Worm (Caenorhabditis elegans): Measurements from ENCODE around the gene ham-2.

Gene ham-2

DNA sequence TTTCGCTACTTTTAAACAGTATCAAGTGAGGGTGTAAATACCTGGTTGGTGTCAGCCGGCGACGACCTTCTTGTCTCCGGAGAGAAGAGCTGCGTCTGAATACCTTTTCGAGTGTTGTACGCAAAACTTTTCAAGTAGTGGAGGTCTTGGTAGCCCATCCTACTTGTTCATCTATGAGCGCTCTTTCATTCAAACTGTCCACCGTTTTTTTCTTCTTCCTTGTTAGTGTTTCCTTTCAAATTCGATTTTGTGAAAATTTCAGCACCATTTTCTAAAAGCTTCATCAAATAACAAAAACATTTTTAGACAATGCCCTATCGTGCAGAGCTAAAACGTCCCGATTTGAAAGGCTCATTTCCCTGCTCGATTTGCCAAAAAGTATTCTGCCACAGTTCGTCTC, at the start of gene ham-2:
Gene ham-2, plus strand, starts transcription at position 301 of the 400 bp plus-strand sequence.
- TF ChIP-seq ztf-29 (GFP tag; IDR thresholded peaks at IDR 0.05): no peak
- no peak for TF ChIP-seq med-1 (GFP tag; optimal IDR thresholded peaks at IDR 0.05; ENCODE audit: insufficient read depth)

DNA sequence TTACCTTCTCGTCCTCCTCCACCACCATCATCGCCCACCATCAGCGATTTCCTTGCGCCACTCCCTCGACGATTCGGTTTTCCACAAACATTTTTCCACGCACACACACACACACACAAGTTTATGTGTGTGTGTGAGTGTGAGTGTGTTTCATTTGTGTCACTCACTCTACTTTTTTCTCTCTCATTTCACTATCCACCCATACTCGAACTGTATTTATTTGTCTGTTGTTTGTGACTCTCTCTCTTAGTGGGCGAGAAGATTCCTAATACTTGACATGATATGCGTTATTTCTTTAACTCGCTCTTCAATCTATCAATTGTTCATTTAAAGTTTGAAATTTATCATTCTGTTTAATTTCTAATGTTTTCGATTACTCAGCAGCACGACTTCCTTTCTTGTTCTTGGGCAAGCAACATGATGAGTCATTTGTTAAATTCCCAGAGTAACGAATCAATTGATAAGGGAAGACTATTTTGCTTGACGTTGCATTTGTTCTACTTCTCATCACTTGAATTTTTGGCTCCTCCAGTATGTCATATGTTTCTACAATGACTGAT, 47.3 kb upstream of the ham-2 start:
- TF ChIP-seq T22C8.4 (GFP tag; IDR thresholded peaks at IDR 0.05): no peak
- no peak for TF ChIP-seq klf-2 (GFP tag; conservative IDR thresholded peaks at IDR 0.05)
- no peak for TF ChIP-seq tab-1 (GFP tag; IDR thresholded peaks at IDR 0.05)

DNA sequence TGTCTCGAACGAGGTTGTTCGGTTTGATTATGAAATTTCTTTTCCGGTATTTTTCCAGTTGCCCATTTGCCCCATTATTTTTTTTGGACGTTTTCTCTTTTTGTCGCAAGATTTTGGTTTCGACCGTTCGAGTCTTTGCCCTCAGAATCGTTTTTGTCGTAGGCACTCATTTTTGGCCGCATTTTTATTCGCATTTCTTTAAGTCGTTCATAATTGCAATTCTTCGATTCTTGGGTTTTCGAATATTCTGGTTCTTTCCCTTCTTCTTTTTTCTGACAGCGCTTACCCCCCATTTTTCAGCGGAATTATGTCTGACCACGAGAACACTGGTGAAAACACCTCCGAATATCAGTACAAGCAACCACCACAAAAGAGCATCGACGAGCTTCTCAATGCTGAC, 46.3 kb upstream of the ham-2 start, which contains the start of gene rhi-1:
Gene rhi-1, plus strand, starts transcription at position 301 of the 400 bp plus-strand sequence.
- TF ChIP-seq klf-2 (GFP tag; conservative IDR thresholded peaks at IDR 0.05) (no peak), ref-1 (GFP tag; conservative IDR thresholded peaks at IDR 0.05) (no peak), ztf-29 (GFP tag; IDR thresholded peaks at IDR 0.05) (no peak), T22C8.4 (GFP tag; IDR thresholded peaks at IDR 0.05) (no peak), med-1 (GFP tag; optimal IDR thresholded peaks at IDR 0.05; ENCODE audit: insufficient read depth) (no peak), tab-1 (GFP tag; IDR thresholded peaks at IDR 0.05) (no peak), cog-1 (tag; optimal IDR thresholded peaks at IDR 0.05) (no peak), flt-1 (GFP tag; IDR thresholded peaks at IDR 0.05) (no peak), ztf-23 (GFP tag; IDR thresholded peaks at IDR 0.05) (no peak)

DNA sequence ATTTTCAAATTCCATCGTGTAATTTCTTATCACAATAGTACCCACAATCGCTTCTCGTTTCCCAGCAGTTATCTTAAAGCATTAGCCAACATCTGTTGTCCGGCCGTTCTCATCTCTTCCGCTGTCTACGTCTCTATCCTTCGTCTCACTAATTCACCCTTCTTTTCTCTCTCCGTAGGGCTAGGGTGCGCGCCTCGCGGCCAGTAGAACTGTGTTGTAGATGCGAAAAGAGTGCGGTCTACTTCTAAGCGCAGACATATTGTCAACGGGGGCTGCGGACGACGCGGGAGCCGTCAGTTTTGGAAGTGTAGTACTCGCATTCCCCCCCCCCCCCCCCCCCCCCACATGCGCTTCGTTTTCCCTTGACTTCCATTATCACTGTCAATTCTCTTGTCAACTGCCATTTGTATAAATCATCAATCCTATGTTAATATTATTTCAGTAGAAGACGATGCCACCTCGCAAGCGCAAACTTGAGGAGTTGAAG, 40.8 kb upstream of the ham-2 start, which contains the start of gene spr-3:
Gene spr-3, plus strand, starts transcription at position 437 of the 487 bp plus-strand sequence.
- no peak for TF ChIP-seq ztf-29 (GFP tag; IDR thresholded peaks at IDR 0.05)
- no peak for TF ChIP-seq cog-1 (tag; optimal IDR thresholded peaks at IDR 0.05)
- no peak for TF ChIP-seq klf-2 (GFP tag; conservative IDR thresholded peaks at IDR 0.05)
- no peak for TF ChIP-seq med-1 (GFP tag; optimal IDR thresholded peaks at IDR 0.05; ENCODE audit: insufficient read depth)
- TF ChIP-seq T22C8.4 (GFP tag; IDR thresholded peaks at IDR 0.05): no peak
- no peak for TF ChIP-seq tab-1 (GFP tag; IDR thresholded peaks at IDR 0.05)
- TF ChIP-seq flt-1 (GFP tag; IDR thresholded peaks at IDR 0.05): no peak
- TF ChIP-seq ztf-23 (GFP tag; IDR thresholded peaks at IDR 0.05): no peak
- no peak for TF ChIP-seq ref-1 (GFP tag; conservative IDR thresholded peaks at IDR 0.05)

DNA sequence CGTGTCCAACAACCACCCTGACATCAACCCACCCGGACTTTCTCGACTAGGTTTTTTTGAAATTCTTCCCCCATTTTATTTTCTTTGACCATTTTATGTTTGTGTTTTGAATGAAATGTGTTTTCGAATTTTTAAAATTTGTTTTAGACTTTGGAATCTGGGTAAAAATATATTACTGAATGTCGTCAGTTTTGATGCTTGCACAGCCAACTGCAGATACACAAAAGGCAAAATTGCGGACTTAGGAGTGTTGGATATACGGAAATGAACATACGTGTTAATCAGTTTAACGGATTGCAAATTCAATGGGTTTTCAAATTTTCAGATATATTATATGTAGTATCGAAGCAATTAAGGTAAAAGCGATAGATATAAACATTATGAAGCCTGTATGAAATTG, 37.7 kb upstream of the ham-2 start:
- TF ChIP-seq med-1 (GFP tag; optimal IDR thresholded peaks at IDR 0.05; ENCODE audit: insufficient read depth) (no peak), ztf-29 (GFP tag; IDR thresholded peaks at IDR 0.05) (no peak), flt-1 (GFP tag; IDR thresholded peaks at IDR 0.05) (no peak), cog-1 (tag; optimal IDR thresholded peaks at IDR 0.05) (no peak), tab-1 (GFP tag; IDR thresholded peaks at IDR 0.05) (no peak), klf-2 (GFP tag; conservative IDR thresholded peaks at IDR 0.05) (no peak), ref-1 (GFP tag; conservative IDR thresholded peaks at IDR 0.05) (no peak), ztf-23 (GFP tag; IDR thresholded peaks at IDR 0.05) (no peak), T22C8.4 (GFP tag; IDR thresholded peaks at IDR 0.05) (no peak)

DNA sequence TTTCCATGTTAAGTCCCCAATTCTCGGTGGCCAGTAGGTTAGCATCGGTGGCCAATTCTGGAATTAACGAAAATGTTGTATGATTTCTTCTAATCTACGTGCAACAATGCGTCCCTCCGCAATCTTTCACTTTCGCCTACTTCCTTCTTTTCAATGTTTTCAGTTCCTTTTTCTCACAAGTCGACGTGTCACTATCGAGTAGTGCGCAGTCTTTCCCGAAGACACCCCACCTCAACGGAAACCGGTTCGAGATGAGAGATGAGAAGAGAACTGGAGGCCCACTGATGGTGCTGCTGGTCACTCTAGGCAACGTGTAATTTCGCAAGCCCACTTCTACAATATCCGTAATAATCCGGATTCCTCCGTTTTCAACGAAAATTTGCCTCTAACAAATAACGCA, 34.5 kb upstream of the ham-2 start:
- TF ChIP-seq ztf-23 (GFP tag; IDR thresholded peaks at IDR 0.05) (0 out of 2 replicates have a peak, but pooled peaks have one; percentile 11), klf-2 (GFP tag; conservative IDR thresholded peaks at IDR 0.05) (no peak)

DNA sequence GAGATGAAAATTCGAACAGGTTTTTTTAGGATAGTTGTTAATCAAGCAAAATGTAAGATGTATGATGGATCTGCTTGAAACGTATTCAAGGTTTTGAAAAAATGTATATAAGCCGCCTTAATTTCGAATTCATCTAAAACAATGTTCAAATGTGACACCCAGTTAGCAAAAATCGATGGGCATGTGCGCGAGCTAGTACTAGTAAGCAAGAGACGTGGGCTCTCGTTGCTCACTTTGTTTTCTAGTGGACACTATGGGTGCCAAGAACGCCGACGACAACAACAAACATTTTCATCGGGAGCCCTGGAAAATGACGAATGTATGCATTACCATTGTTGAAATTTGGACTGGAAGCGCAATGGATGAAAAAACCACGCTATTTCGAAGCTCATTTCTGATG, 33.3 kb upstream of the ham-2 start:
- no peak for TF ChIP-seq cog-1 (tag; optimal IDR thresholded peaks at IDR 0.05)
- no peak for TF ChIP-seq klf-2 (GFP tag; conservative IDR thresholded peaks at IDR 0.05)
- TF ChIP-seq T22C8.4 (GFP tag; IDR thresholded peaks at IDR 0.05): no peak
- TF ChIP-seq ztf-29 (GFP tag; IDR thresholded peaks at IDR 0.05): no peak
- TF ChIP-seq tab-1 (GFP tag; IDR thresholded peaks at IDR 0.05): no peak
- no peak for TF ChIP-seq flt-1 (GFP tag; IDR thresholded peaks at IDR 0.05)

DNA sequence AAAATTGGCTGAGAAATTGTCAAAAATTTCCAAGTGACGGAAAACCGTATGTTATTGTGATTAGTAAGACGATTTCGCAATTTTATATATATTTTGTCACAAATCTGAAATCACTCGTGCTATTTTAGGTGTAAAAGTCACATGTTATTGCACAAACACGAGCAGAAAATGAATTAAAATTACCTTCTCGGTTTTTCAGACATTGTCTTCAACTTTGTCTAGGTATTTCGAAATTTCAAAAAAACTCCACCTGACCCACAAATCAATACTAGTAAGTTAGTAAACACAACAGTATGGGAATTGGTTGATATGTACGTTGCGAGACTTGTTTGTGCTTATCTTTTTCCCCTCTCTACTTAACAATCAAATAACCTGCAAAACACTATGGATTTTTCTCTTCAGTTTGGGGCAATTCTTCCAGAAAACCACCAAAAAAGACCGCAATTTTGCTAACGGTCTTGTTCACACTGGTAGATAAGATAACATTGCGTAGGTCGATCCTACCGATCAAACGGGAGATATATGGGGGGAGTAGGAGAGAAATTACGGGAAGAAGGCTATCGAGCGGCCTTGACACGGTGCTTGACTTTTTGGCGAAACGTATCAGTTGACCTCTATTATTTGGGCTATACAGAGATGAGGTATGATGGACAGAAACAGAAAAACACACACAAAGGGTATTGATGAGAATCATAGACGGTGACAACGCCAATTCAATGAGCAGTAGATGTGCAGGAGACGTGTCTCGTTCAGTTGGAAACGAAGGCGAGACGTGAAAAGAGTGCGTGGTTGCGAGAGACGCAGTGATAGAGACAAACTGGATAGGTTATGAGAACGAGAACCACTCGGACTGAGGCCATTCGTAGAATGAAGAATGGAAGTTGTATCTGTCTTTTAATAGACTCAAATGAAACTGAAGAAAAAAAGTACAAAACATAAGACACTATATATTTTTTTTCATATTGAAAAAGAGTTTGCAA, 32.4 kb upstream of the ham-2 start, which contains the start of gene C07A12.7:
Gene C07A12.7, minus strand, starts transcription at position 308 of the 980 bp plus-strand sequence.
- TF ChIP-seq T22C8.4 (GFP tag; IDR thresholded peaks at IDR 0.05) (no peak), ref-1 (GFP tag; conservative IDR thresholded peaks at IDR 0.05) (no peak), cog-1 (tag; optimal IDR thresholded peaks at IDR 0.05) (peak; percentile 9), flt-1 (GFP tag; IDR thresholded peaks at IDR 0.05) (0 out of 2 replicates have a peak, but pooled peaks have one; percentile 21), ztf-29 (GFP tag; IDR thresholded peaks at IDR 0.05) (0 out of 2 replicates have a peak, but pooled peaks have one; percentile 17)

DNA sequence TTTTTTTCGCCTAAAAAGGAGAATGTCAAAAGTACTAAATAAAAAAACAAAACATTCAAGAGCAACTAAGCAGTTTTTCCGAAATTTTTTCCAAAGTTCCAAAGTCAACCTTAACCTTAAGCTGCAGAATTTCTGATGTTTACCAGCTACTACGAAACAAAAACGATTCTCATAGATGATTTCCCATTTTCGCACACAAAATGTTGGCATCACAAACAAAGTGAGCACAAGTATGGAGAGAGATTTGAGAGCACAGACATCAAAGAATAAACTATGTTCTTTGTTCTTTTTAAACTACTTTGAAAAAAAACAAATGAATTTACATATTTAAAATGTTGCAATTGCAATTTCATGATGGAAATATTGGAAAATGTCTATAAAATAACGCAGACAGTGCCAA, 31.2 kb upstream of the ham-2 start:
- no peak for TF ChIP-seq T22C8.4 (GFP tag; IDR thresholded peaks at IDR 0.05)
- TF ChIP-seq ref-1 (GFP tag; conservative IDR thresholded peaks at IDR 0.05): no peak
- TF ChIP-seq ztf-23 (GFP tag; IDR thresholded peaks at IDR 0.05): no peak
- no peak for TF ChIP-seq tab-1 (GFP tag; IDR thresholded peaks at IDR 0.05)
- TF ChIP-seq klf-2 (GFP tag; conservative IDR thresholded peaks at IDR 0.05): no peak
- no peak for TF ChIP-seq flt-1 (GFP tag; IDR thresholded peaks at IDR 0.05)

DNA sequence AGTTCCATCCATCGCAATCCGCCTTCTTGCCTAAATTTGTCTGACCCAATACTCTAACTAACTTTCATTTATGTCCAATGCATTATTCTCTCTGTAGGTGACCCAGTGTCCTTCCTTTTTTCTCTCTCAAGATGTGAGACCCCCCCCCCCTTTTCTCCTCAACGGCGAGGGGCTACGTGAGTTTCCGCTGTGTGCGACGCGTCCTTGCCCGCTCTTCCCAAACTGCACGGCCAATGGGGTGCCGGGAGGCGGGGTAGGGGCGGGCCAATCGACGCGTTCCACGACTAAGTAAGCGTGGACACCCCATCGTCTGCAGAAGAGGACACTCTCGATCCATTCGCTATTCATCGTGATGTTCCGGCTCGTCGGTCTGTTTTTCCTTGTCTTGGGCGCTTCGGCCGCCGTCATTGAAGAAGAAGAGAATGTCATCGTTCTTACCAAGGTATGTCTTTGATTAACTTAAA, 30.6 kb upstream of the ham-2 start, which contains the start of gene pdi-2:
Gene pdi-2, plus strand, starts transcription at position 269 of the 464 bp plus-strand sequence.
- TF ChIP-seq med-1 (GFP tag; optimal IDR thresholded peaks at IDR 0.05; ENCODE audit: insufficient read depth): no peak
- peak; percentile 88 for TF ChIP-seq flt-1 (GFP tag; IDR thresholded peaks at IDR 0.05)
- TF ChIP-seq klf-2 (GFP tag; conservative IDR thresholded peaks at IDR 0.05): peak; percentile 71
- no peak for TF ChIP-seq ref-1 (GFP tag; conservative IDR thresholded peaks at IDR 0.05)
- peak; percentile 65; the same call in 1 of the 2 replicates for TF ChIP-seq tab-1 (GFP tag; IDR thresholded peaks at IDR 0.05)
- no peak for TF ChIP-seq T22C8.4 (GFP tag; IDR thresholded peaks at IDR 0.05)
- no peak for TF ChIP-seq ztf-29 (GFP tag; IDR thresholded peaks at IDR 0.05)
- TF ChIP-seq cog-1 (tag; optimal IDR thresholded peaks at IDR 0.05): peak; percentile 83
- peak; percentile 76 for TF ChIP-seq ztf-23 (GFP tag; IDR thresholded peaks at IDR 0.05)

All from whole organism, midembryonic.